Worm (Caenorhabditis elegans) whole organism, early embryonic: ENCODE measurements around the gene C34D4.4.

ENCODE experiments used
- B0310.2 ChIP-seq: sonication (generic microtip); optimal IDR thresholded peaks from 2 replicates; lab custom pipeline; 2016; ENCODE audit warnings: mild to moderate bottlenecking, missing genetic modification characterization, missing compliant biosample characterization
- F13C5.2 ChIP-seq: sonication (generic microtip); optimal IDR thresholded peaks from 2 replicates; lab custom pipeline; 2017; ENCODE audit warnings: mild to moderate bottlenecking, missing genetic modification characterization, inconsistent platforms, missing compliant biosample characterization
- aly-1 ChIP-seq: sonication (generic microtip); optimal IDR thresholded peaks from 2 replicates; lab custom pipeline; 2016; ENCODE audit warnings: missing genetic modification characterization, missing compliant biosample characterization
- ama-1 ChIP-seq: fragments of 150-350 bp; optimal IDR thresholded peaks from 2 replicates; lab custom pipeline; 2014
- ceh-13 ChIP-seq: fragments of 200-800 bp; sonication (Bioruptor generic); optimal IDR thresholded peaks from 2 replicates; lab custom pipeline; 2018; ENCODE audit warnings: mild to moderate bottlenecking, missing genetic modification characterization, missing compliant biosample characterization
- ceh-36 ChIP-seq: sonication (generic microtip); optimal IDR thresholded peaks from 2 replicates; lab custom pipeline; 2016; ENCODE audit warnings: missing genetic modification characterization, inconsistent platforms, missing compliant biosample characterization
- ets-7 ChIP-seq: sonication (generic microtip); optimal IDR thresholded peaks from 2 replicates; lab custom pipeline; 2016; ENCODE audit warnings: missing genotype, missing genetic modification characterization, missing compliant biosample characterization
- flt-1 ChIP-seq: fragments of 200-800 bp; sonication (Bioruptor generic); IDR thresholded peaks from 2 replicates; pipeline ENCODE4 v1.3.6; 2022; ENCODE audit warnings: missing genetic modification characterization, missing compliant biosample characterization
- hmbx-1 ChIP-seq: sonication (generic microtip); optimal IDR thresholded peaks from 2 replicates; lab custom pipeline; 2016; ENCODE audit warnings: mild to moderate bottlenecking, missing genetic modification characterization, missing compliant biosample characterization
- hmg-4 ChIP-seq: fragments of 200-800 bp; sonication (Bioruptor generic); optimal IDR thresholded peaks from 2 replicates; lab custom pipeline; 2018; ENCODE audit warnings: mild to moderate bottlenecking, missing genetic modification characterization, missing compliant biosample characterization
- hnd-1 ChIP-seq: sonication (generic microtip); optimal IDR thresholded peaks from 2 replicates; lab custom pipeline; 2016; ENCODE audit warnings: missing genetic modification characterization, missing compliant biosample characterization
- pes-1 ChIP-seq: fragments of 200-800 bp; sonication (Bioruptor generic); IDR thresholded peaks from 2 replicates; pipeline ENCODE4 v1.3.6; 2022; ENCODE audit warnings: missing genetic modification reagents, missing genetic modification characterization, missing compliant biosample characterization
- scrt-1 ChIP-seq: fragments of 200-800 bp; sonication (Bioruptor generic); IDR thresholded peaks from 2 replicates; pipeline ENCODE4 v1.3.6; 2022; ENCODE audit warnings: missing genetic modification characterization, missing compliant biosample characterization
- sea-1 ChIP-seq: fragments of 200-800 bp; sonication (Bioruptor generic); conservative IDR thresholded peaks from 2 replicates; pipeline ENCODE4 v1.3.6; 2022; ENCODE audit warnings: missing genetic modification characterization, missing compliant biosample characterization
- tbx-11 ChIP-seq: fragments of 200-800 bp; sonication (Bioruptor generic); IDR thresholded peaks from 2 replicates; pipeline ENCODE4 v1.3.6; 2022; ENCODE audit warnings: missing genetic modification characterization, missing compliant biosample characterization
- tbx-37 ChIP-seq: fragments of 200-800 bp; sonication (Bioruptor generic); conservative IDR thresholded peaks from 2 replicates; pipeline ENCODE4 v1.3.6; 2022; ENCODE audit warnings: missing genetic modification reagents, missing genetic modification characterization, missing compliant biosample characterization
- tra-4 ChIP-seq: sonication (generic microtip); optimal IDR thresholded peaks from 2 replicates; lab custom pipeline; 2017; ENCODE audit warnings: missing genetic modification characterization, missing compliant biosample characterization

The C34D4.4 gene

ce11 chrIV:7133140-7133539 lies 16.0 kb upstream of the C34D4.4 start, which contains the start of gene cyn-12:
TSS of gene cyn-12 (minus strand) at chrIV:7133217.
- TF ChIP-seq tbx-37 (GFP tag; lab: Robert Waterston, UW) (0 out of 2 replicates have a peak, but pooled peaks have one; percentile 14), ama-1 (no peak), ceh-36 (no peak)

- TF ChIP-seq scrt-1 (GFP tag; lab: Robert Waterston, UW) (no peak), ets-7 (tag; lab: Kevin White, UChicago) (no peak), B0310.2 (tag; lab: Kevin White, UChicago) (no peak), pes-1 (GFP tag; lab: Robert Waterston, UW) (no peak)
These were observed 15.2 kb upstream of the C34D4.4 start, which contains the start of gene mutd-1 for ce11 chrIV:7133983-7134382. TSS of gene mutd-1 (minus strand) at chrIV:7134083.

- TF ChIP-seq hnd-1 (no peak), ceh-13 (GFP tag; lab: Kevin White, UChicago) (no peak), hmbx-1 (tag; lab: Kevin White, UChicago) (no peak), flt-1 (GFP tag; lab: Robert Waterston, UW) (no peak), aly-1 (tag; lab: Kevin White, UChicago) (no peak), tbx-11 (GFP tag; lab: Robert Waterston, UW) (no peak), B0310.2 (tag; lab: Kevin White, UChicago) (no peak), ceh-36 (no peak), scrt-1 (GFP tag; lab: Robert Waterston, UW) (no peak), ama-1 (no peak), ets-7 (tag; lab: Kevin White, UChicago) (no peak), sea-1 (GFP tag; lab: Robert Waterston, UW) (no peak), hmg-4 (GFP tag; lab: Kevin White, UChicago) (no peak), F13C5.2 (tag; lab: Kevin White, UChicago) (no peak), pes-1 (GFP tag; lab: Robert Waterston, UW) (no peak)
These were observed 10.0 kb upstream of the C34D4.4 start for ce11 chrIV:7139143-7139542.

- TF ChIP-seq tra-4 (tag; lab: Kevin White, UChicago) (no peak), sea-1 (GFP tag; lab: Robert Waterston, UW) (no peak), ama-1 (no peak), tbx-11 (GFP tag; lab: Robert Waterston, UW) (no peak), flt-1 (GFP tag; lab: Robert Waterston, UW) (no peak), F13C5.2 (tag; lab: Kevin White, UChicago) (no peak), pes-1 (GFP tag; lab: Robert Waterston, UW) (no peak), tbx-37 (GFP tag; lab: Robert Waterston, UW) (no peak), B0310.2 (tag; lab: Kevin White, UChicago) (no peak), hnd-1 (no peak), hmg-4 (GFP tag; lab: Kevin White, UChicago) (no peak), ceh-36 (no peak), hmbx-1 (tag; lab: Kevin White, UChicago) (no peak)
These were observed 4.4 kb upstream of the C34D4.4 start, which contains the start of gene hecd-1 for ce11 chrIV:7144670-7145257. TSS of gene hecd-1 (minus strand) at chrIV:7144720.

- no peak for TF ChIP-seq ets-7 (tag; lab: Kevin White, UChicago)
- TF ChIP-seq ceh-36: no peak
- no peak for TF ChIP-seq sea-1 (GFP tag; lab: Robert Waterston, UW)
- TF ChIP-seq F13C5.2 (tag; lab: Kevin White, UChicago): no peak
- TF ChIP-seq tra-4 (tag; lab: Kevin White, UChicago): no peak
- no peak for TF ChIP-seq aly-1 (tag; lab: Kevin White, UChicago)
- TF ChIP-seq ama-1: no peak
- no peak for TF ChIP-seq hnd-1
- TF ChIP-seq tbx-37 (GFP tag; lab: Robert Waterston, UW): no peak
- TF ChIP-seq B0310.2 (tag; lab: Kevin White, UChicago): no peak
- no peak for TF ChIP-seq flt-1 (GFP tag; lab: Robert Waterston, UW)
- TF ChIP-seq hmbx-1 (tag; lab: Kevin White, UChicago): no peak
- no peak for TF ChIP-seq pes-1 (GFP tag; lab: Robert Waterston, UW)
- no peak for TF ChIP-seq tbx-11 (GFP tag; lab: Robert Waterston, UW)
- TF ChIP-seq scrt-1 (GFP tag; lab: Robert Waterston, UW): no peak
- no peak for TF ChIP-seq hmg-4 (GFP tag; lab: Kevin White, UChicago)
- no peak for TF ChIP-seq ceh-13 (GFP tag; lab: Kevin White, UChicago)
These were observed 1.4 kb upstream of the C34D4.4 start for ce11 chrIV:7147722-7148121.

- TF ChIP-seq ceh-36: no peak
- TF ChIP-seq sea-1 (GFP tag; lab: Robert Waterston, UW): no peak
- no peak for TF ChIP-seq aly-1 (tag; lab: Kevin White, UChicago)
- TF ChIP-seq ama-1: no peak
- TF ChIP-seq scrt-1 (GFP tag; lab: Robert Waterston, UW): no peak
- no peak for TF ChIP-seq tbx-37 (GFP tag; lab: Robert Waterston, UW)
- TF ChIP-seq F13C5.2 (tag; lab: Kevin White, UChicago): no peak
- TF ChIP-seq hmg-4 (GFP tag; lab: Kevin White, UChicago): no peak
- no peak for TF ChIP-seq hnd-1
- TF ChIP-seq tra-4 (tag; lab: Kevin White, UChicago): no peak
- TF ChIP-seq ceh-13 (GFP tag; lab: Kevin White, UChicago): no peak
- no peak for TF ChIP-seq ets-7 (tag; lab: Kevin White, UChicago)
- TF ChIP-seq pes-1 (GFP tag; lab: Robert Waterston, UW): no peak
These were observed 3.2 kb downstream of the C34D4.4 start, which contains the start of gene col-113 for ce11 chrIV:7152409-7152808. TSS of gene col-113 (minus strand) at chrIV:7152509.

- TF ChIP-seq ceh-36 (no peak), hmbx-1 (tag; lab: Kevin White, UChicago) (no peak), hmg-4 (GFP tag; lab: Kevin White, UChicago) (no peak), B0310.2 (tag; lab: Kevin White, UChicago) (no peak), ama-1 (no peak), sea-1 (GFP tag; lab: Robert Waterston, UW) (no peak), scrt-1 (GFP tag; lab: Robert Waterston, UW) (no peak), tbx-37 (GFP tag; lab: Robert Waterston, UW) (no peak), tra-4 (tag; lab: Kevin White, UChicago) (no peak), ceh-13 (GFP tag; lab: Kevin White, UChicago) (no peak), tbx-11 (GFP tag; lab: Robert Waterston, UW) (no peak)
These were observed 4.2 kb downstream of the C34D4.4 start, which contains the start of gene C34D4.3 for ce11 chrIV:7153362-7153761. TSS of gene C34D4.3 (plus strand) at chrIV:7153662.
